Fruit fly (Drosophila melanogaster): ENCODE measurements around the gene klu.

dm6 chr3L:10989873-10990272, 19.1 kb downstream of the klu start:
- TF ChIP-seq pan (optimal IDR thresholded peaks at IDR 0.05) (no peak), usp (GFP tag; optimal IDR thresholded peaks at IDR 0.05) (no peak), psq (optimal IDR thresholded peaks at IDR 0.05) (no peak)

All from whole organism.